Worm (Caenorhabditis elegans) whole organism, late embryonic: ENCODE measurements around the gene str-229.

Experiments
- K02D7.2 ChIP-seq: sonication (generic microtip); optimal IDR thresholded peaks from 2 replicates; lab custom pipeline; 2017; ENCODE audit warnings: mild to moderate bottlenecking, missing genetic modification characterization, missing compliant biosample characterization
- T23F11.4 ChIP-seq: fragments of 200-800 bp; sonication (Bioruptor generic); optimal IDR thresholded peaks from 2 replicates; lab custom pipeline; 2018; ENCODE audit warnings: mild to moderate bottlenecking, missing genetic modification characterization, missing compliant biosample characterization
- Y22D7AL.16 ChIP-seq: sonication (generic microtip); optimal IDR thresholded peaks from 2 replicates; lab custom pipeline; 2016; ENCODE audit warnings: missing genetic modification characterization, missing compliant biosample characterization
- ahr-1 ChIP-seq: sonication (generic microtip); optimal IDR thresholded peaks from 2 replicates; lab custom pipeline; 2016; ENCODE audit warnings: missing genetic modification characterization, missing compliant biosample characterization
- ceh-14 ChIP-seq: sonication (generic microtip); optimal IDR thresholded peaks from 2 replicates; lab custom pipeline; 2016; ENCODE audit warnings: missing genotype, missing genetic modification characterization, missing compliant biosample characterization
- ceh-2 ChIP-seq: sonication (generic microtip); optimal IDR thresholded peaks from 2 replicates; lab custom pipeline; 2016; ENCODE audit warnings: missing genotype, missing genetic modification characterization, missing compliant biosample characterization
- ceh-22 ChIP-seq: sonication (generic microtip); optimal IDR thresholded peaks from 2 replicates; lab custom pipeline; 2017; ENCODE audit warnings: missing biosample characterization, missing genetic modification characterization
- ceh-31 ChIP-seq: sonication (generic microtip); optimal IDR thresholded peaks from 2 replicates; lab custom pipeline; 2016; ENCODE audit warnings: missing genetic modification characterization, missing compliant biosample characterization
- ceh-34 ChIP-seq: sonication (generic microtip); optimal IDR thresholded peaks from 2 replicates; lab custom pipeline; 2016; ENCODE audit warnings: mild to moderate bottlenecking, missing genetic modification characterization, missing compliant biosample characterization
- ceh-45 ChIP-seq: fragments of 200-800 bp; sonication (Bioruptor generic); IDR thresholded peaks from 2 replicates; pipeline ENCODE4 v1.3.6; 2022; ENCODE audit warnings: missing genetic modification reagents, missing genetic modification characterization, missing compliant biosample characterization
- ceh-6 ChIP-seq: fragments of 200-800 bp; sonication (Bioruptor generic); optimal IDR thresholded peaks from 2 replicates; lab custom pipeline; 2018; ENCODE audit warnings: mild to moderate bottlenecking, missing genetic modification characterization, missing compliant biosample characterization
- ceh-9 ChIP-seq: sonication (generic microtip); optimal IDR thresholded peaks from 2 replicates; lab custom pipeline; 2016; ENCODE audit warnings: mild to moderate bottlenecking, missing genetic modification characterization, inconsistent platforms, missing compliant biosample characterization
- dve-1 ChIP-seq: sonication (generic microtip); optimal IDR thresholded peaks from 2 replicates; lab custom pipeline; 2017; ENCODE audit warnings: antibody characterized with exemption, mild to moderate bottlenecking, missing genetic modification characterization, missing compliant biosample characterization
- elt-2 ChIP-seq: sonication (generic microtip); optimal IDR thresholded peaks from 2 replicates; lab custom pipeline; 2016; ENCODE audit warnings: missing genetic modification reagents, missing genetic modification characterization, missing compliant biosample characterization
- elt-4 ChIP-seq: sonication (generic microtip); optimal IDR thresholded peaks from 2 replicates; lab custom pipeline; 2016; ENCODE audit warnings: missing genetic modification characterization, missing compliant biosample characterization
- eyg-1 ChIP-seq: sonication (generic microtip); optimal IDR thresholded peaks from 2 replicates; lab custom pipeline; 2016; ENCODE audit warnings: missing genotype, missing genetic modification characterization, missing compliant biosample characterization
- fkh-10 ChIP-seq: fragments of 150-350 bp; optimal IDR thresholded peaks from 2 replicates; lab custom pipeline; 2014; ENCODE audit warnings: missing biosample characterization, missing genetic modification reagents, missing genetic modification characterization
- gmeb-2 ChIP-seq: sonication (generic microtip); optimal IDR thresholded peaks from 2 replicates; lab custom pipeline; 2016; ENCODE audit warnings: missing genetic modification characterization, inconsistent platforms, missing compliant biosample characterization
- hlh-30 ChIP-seq: sonication (generic microtip); optimal IDR thresholded peaks from 2 replicates; lab custom pipeline; 2017; ENCODE audit warnings: antibody characterized with exemption, missing genetic modification characterization, missing compliant biosample characterization; ENCODE audit not compliant: insufficient read depth
- hlh-6 ChIP-seq: sonication (generic microtip); optimal IDR thresholded peaks from 2 replicates; lab custom pipeline; 2016; ENCODE audit warnings: missing genotype, missing genetic modification characterization, missing compliant biosample characterization
- hlh-8 ChIP-seq: sonication (generic microtip); optimal IDR thresholded peaks from 2 replicates; lab custom pipeline; 2016; ENCODE audit warnings: missing genotype, missing genetic modification characterization, missing compliant biosample characterization
- lim-6 ChIP-seq: sonication (generic microtip); optimal IDR thresholded peaks from 2 replicates; lab custom pipeline; 2016; ENCODE audit warnings: missing genetic modification characterization, missing compliant biosample characterization
- lin-11 ChIP-seq: fragments of 200-800 bp; sonication (Bioruptor generic); optimal IDR thresholded peaks from 2 replicates; lab custom pipeline; 2018; ENCODE audit warnings: mild to moderate bottlenecking, missing genetic modification characterization, missing compliant biosample characterization
- mec-3 ChIP-seq: sonication (generic microtip); optimal IDR thresholded peaks from 2 replicates; lab custom pipeline; 2016; ENCODE audit warnings: borderline replicate concordance, missing genetic modification characterization, missing compliant biosample characterization
- nfya-1 ChIP-seq: sonication (generic microtip); optimal IDR thresholded peaks from 2 replicates; lab custom pipeline; 2017; ENCODE audit warnings: missing genetic modification characterization, mild to moderate bottlenecking, missing compliant biosample characterization, antibody characterized with exemption, moderate library complexity
- nhr-11 ChIP-seq: fragments of 150-350 bp; optimal IDR thresholded peaks from 2 replicates; lab custom pipeline; 2014; ENCODE audit warnings: missing biosample characterization, missing genetic modification characterization
- npax-4 ChIP-seq: sonication (generic microtip); optimal IDR thresholded peaks from 2 replicates; lab custom pipeline; 2016; ENCODE audit warnings: missing genetic modification characterization, missing compliant biosample characterization
- pag-3 ChIP-seq: sonication (generic microtip); optimal IDR thresholded peaks from 2 replicates; lab custom pipeline; 2016; ENCODE audit warnings: missing compliant biosample characterization, missing genetic modification characterization, borderline replicate concordance
- pqm-1 ChIP-seq: sonication (generic microtip); optimal IDR thresholded peaks from 2 replicates; lab custom pipeline; 2016; ENCODE audit warnings: missing genetic modification characterization, missing compliant biosample characterization
- pros-1 ChIP-seq: fragments of 150-350 bp; optimal IDR thresholded peaks from 2 replicates; lab custom pipeline; 2014; ENCODE audit warnings: missing biosample characterization, missing genetic modification reagents, missing genetic modification characterization
- sdc-2 ChIP-seq: sonication (generic microtip); optimal IDR thresholded peaks from 2 replicates; lab custom pipeline; 2016; ENCODE audit warnings: missing genotype, missing genetic modification characterization, missing compliant biosample characterization
- sox-2 ChIP-seq: fragments of 200-800 bp; sonication (Bioruptor generic); IDR thresholded peaks from 2 replicates; pipeline ENCODE4 v1.3.6; 2022; ENCODE audit warnings: missing genetic modification reagents, missing genetic modification characterization, missing compliant biosample characterization
- tbx-2 ChIP-seq: sonication (generic microtip); optimal IDR thresholded peaks from 2 replicates; lab custom pipeline; 2016; ENCODE audit warnings: missing genetic modification characterization, missing compliant biosample characterization
- ttx-3 ChIP-seq: sonication (generic microtip); optimal IDR thresholded peaks from 2 replicates; lab custom pipeline; 2016; ENCODE audit warnings: missing genetic modification reagents, missing genetic modification characterization, missing compliant biosample characterization
- unc-42 ChIP-seq: sonication (generic microtip); optimal IDR thresholded peaks from 2 replicates; lab custom pipeline; 2016; ENCODE audit warnings: missing genotype, missing genetic modification characterization, missing compliant biosample characterization
- zip-5 ChIP-seq: sonication (generic microtip); optimal IDR thresholded peaks from 2 replicates; lab custom pipeline; 2016; ENCODE audit warnings: missing genetic modification characterization, missing compliant biosample characterization

str-229 gene

ce11 chrV:3938789-3939188 lies 36.4 kb upstream of the str-229 start, which contains the start of gene cyp-35B1:
TSS of gene cyp-35B1 (plus strand) at chrV:3939032.
- TF ChIP-seq ceh-6 (GFP tag; lab: Kevin White, UChicago) (no peak), fkh-10 (GFP tag; lab: Kevin White, UChicago) (no peak), npax-4 (no peak), Y22D7AL.16 (tag; lab: Kevin White, UChicago) (no peak), ceh-34 (tag; lab: Kevin White, UChicago) (no peak), ttx-3 (tag; lab: Kevin White, UChicago) (no peak), ceh-14 (tag; lab: Kevin White, UChicago) (no peak), dve-1 (no peak), lin-11 (tag; lab: Kevin White, UChicago) (no peak), hlh-8 (tag; lab: Kevin White, UChicago) (no peak), ceh-9 (tag; lab: Kevin White, UChicago) (no peak), pqm-1 (no peak), ceh-31 (tag; lab: Kevin White, UChicago) (no peak), sdc-2 (tag; lab: Kevin White, UChicago) (no peak), tbx-2 (no peak), ahr-1 (no peak)
- TF ChIP-seq, all 69 proteins: peak for 0

ce11 chrV:3935892-3936478 lies 33.6 kb upstream of the str-229 start, which contains the start of gene cyp-35A5:
TSS of gene cyp-35A5 (plus strand) at chrV:3936326.
- TF ChIP-seq elt-2 (peak; percentile 79), sox-2 (GFP tag; lab: Robert Waterston, UW) (no peak)

DNA sequence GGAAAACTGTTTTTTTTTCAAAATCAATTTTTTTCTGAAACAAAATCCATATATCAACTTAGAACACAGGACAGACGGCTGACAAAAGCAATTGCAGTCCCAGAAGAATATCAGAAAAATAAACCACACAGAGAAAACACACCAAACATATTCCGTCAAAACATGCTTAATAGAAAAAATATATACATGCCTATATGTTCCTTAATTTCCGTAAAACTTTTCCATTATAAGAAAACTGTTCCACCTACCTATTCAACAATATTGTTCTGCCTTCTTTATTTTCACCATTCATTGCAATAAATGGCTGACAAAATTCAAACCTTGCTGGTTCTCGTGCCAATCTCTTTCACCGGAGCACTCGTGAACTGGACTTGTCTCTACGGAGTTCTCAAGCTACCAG lies 29.0 kb upstream of the str-229 start, which contains the start of gene srx-63:
TSS of gene srx-63 (plus strand) at position 301 of the 400 bp plus-strand sequence.
- TF ChIP-seq hlh-30 (tag; lab: Kevin White, UChicago) (no peak), pros-1 (tag; lab: Kevin White, UChicago) (no peak), ceh-45 (GFP tag; lab: Robert Waterston, UW) (no peak), gmeb-2 (tag; lab: Kevin White, UChicago) (no peak), hlh-6 (tag; lab: Kevin White, UChicago) (no peak)

DNA sequence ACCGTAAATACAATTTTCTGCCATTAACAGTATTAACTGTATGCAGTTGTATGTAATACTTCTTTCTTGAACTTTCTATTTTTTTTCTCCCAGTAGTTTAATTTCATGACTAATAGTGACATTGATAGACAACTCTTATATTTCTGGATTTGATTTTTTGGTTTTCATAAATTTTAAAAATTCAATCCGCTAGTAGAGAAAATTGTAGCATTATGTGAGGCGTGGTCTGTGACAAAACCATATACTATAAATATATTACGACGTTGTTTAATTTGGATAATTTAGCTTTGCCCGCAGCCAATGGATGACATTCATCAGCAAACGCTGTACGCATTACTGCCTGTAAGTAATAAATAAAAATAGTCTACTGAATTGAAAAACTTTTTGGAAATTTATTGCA lies 26.7 kb upstream of the str-229 start, which contains the start of gene srx-64:
TSS of gene srx-64 (plus strand) at position 301 of the 400 bp plus-strand sequence.
- TF ChIP-seq mec-3 (tag; lab: Kevin White, UChicago), result no peak
- TF ChIP-seq ahr-1, result no peak
- TF ChIP-seq zip-5 (tag; lab: Kevin White, UChicago), result no peak
- TF ChIP-seq nhr-11 (tag; lab: Kevin White, UChicago), result no peak
- no peak for TF ChIP-seq elt-2
- TF ChIP-seq pag-3 (tag; lab: Kevin White, UChicago), result no peak
- TF ChIP-seq pros-1 (tag; lab: Kevin White, UChicago), result no peak

- TF ChIP-seq T23F11.4 (GFP tag; lab: Kevin White, UChicago) (no peak), K02D7.2 (tag; lab: Kevin White, UChicago) (no peak), elt-4 (tag; lab: Kevin White, UChicago) (no peak), sdc-2 (tag; lab: Kevin White, UChicago) (no peak), lim-6 (tag; lab: Kevin White, UChicago) (no peak), ceh-22 (tag; lab: Kevin White, UChicago) (no peak), nfya-1 (no peak), unc-42 (tag; lab: Kevin White, UChicago) (no peak), eyg-1 (tag; lab: Kevin White, UChicago) (no peak), ceh-2 (tag; lab: Kevin White, UChicago) (no peak)
Measured at ce11 chrV:3927522-3927921, 25.2 kb upstream of the str-229 start.
